Fruit fly (Drosophila melanogaster) whole organism, prepupa: ENCODE measurements around the gene CG46434.

Source experiments
- Blimp-1 ChIP-seq: fragments of 200-800 bp; sonication (Bioruptor generic); optimal IDR thresholded peaks from 3 replicates; lab custom pipeline; 2017; ENCODE audit warnings: missing biosample characterization, missing genetic modification characterization, mild to moderate bottlenecking, moderate library complexity, missing genetic modification reagents
- CG10631 ChIP-seq: fragments of 200-800 bp; sonication (Bioruptor generic); optimal IDR thresholded peaks from 2 replicates; lab custom pipeline; 2016; ENCODE audit warnings: missing biosample characterization, missing genetic modification characterization
- CG10669 ChIP-seq: fragments of 200-800 bp; sonication (Bioruptor generic); optimal IDR thresholded peaks from 3 replicates; lab custom pipeline; 2018; ENCODE audit warnings: missing biosample characterization, mild to moderate bottlenecking, missing genetic modification characterization, moderate library complexity
- CG11294 ChIP-seq: fragments of 200-800 bp; sonication (Bioruptor generic); IDR thresholded peaks from 2 replicates; pipeline ENCODE4 v1.3.6; 2022; ENCODE audit warnings: missing biosample characterization, missing genetic modification characterization
- CG11762 ChIP-seq: fragments of 200-800 bp; sonication (Bioruptor generic); optimal IDR thresholded peaks from 3 replicates; lab custom pipeline; 2016; ENCODE audit warnings: missing biosample characterization, missing genetic modification characterization; ENCODE audit not compliant: insufficient read depth
- CG15336 ChIP-seq: fragments of 200-800 bp; sonication (Bioruptor generic); IDR thresholded peaks from 2 replicates; pipeline ENCODE4 v1.3.6; 2022; ENCODE audit warnings: missing biosample characterization, missing genetic modification characterization
- CG1621 ChIP-seq: fragments of 200-800 bp; sonication (Bioruptor generic); optimal IDR thresholded peaks from 3 replicates; lab custom pipeline; 2018; ENCODE audit warnings: missing biosample characterization, mild to moderate bottlenecking, missing genetic modification characterization
- CG3032 ChIP-seq: fragments of 200-800 bp; optimal IDR thresholded peaks from 2 replicates; lab custom pipeline; 2019; ENCODE audit warnings: missing biosample characterization, mild to moderate bottlenecking, missing genetic modification characterization, moderate library complexity
- CG32006 ChIP-seq: fragments of 200-800 bp; sonication (Bioruptor generic); optimal IDR thresholded peaks from 3 replicates; lab custom pipeline; 2017; ENCODE audit warnings: missing biosample characterization, mild to moderate bottlenecking, missing genetic modification characterization
- CG34406 ChIP-seq: fragments of 200-800 bp; sonication (Bioruptor generic); optimal IDR thresholded peaks from 3 replicates; lab custom pipeline; 2016; ENCODE audit warnings: missing biosample characterization, missing genetic modification characterization
- CG3919 ChIP-seq: fragments of 200-800 bp; sonication (Bioruptor generic); optimal IDR thresholded peaks from 3 replicates; lab custom pipeline; 2016; ENCODE audit warnings: missing biosample characterization, missing genetic modification characterization
- CG4318 ChIP-seq: fragments of 200-800 bp; sonication (Bioruptor generic); optimal IDR thresholded peaks from 3 replicates; lab custom pipeline; 2017; ENCODE audit warnings: missing biosample characterization, mild to moderate bottlenecking, missing genetic modification characterization
- CG6163 ChIP-seq: fragments of 200-800 bp; sonication (Bioruptor generic); IDR thresholded peaks from 3 replicates; pipeline ENCODE4 v1.3.6; 2022; ENCODE audit warnings: missing biosample characterization, missing genetic modification characterization
- CG6276 ChIP-seq: fragments of 200-800 bp; sonication (Bioruptor generic); optimal IDR thresholded peaks from 2 replicates; lab custom pipeline; 2017; ENCODE audit warnings: missing biosample characterization, mild to moderate bottlenecking, missing genetic modification characterization
- CG8119 ChIP-seq: fragments of 200-800 bp; sonication (Bioruptor generic); IDR thresholded peaks from 3 replicates; pipeline ENCODE4 v1.3.6; 2022; ENCODE audit warnings: missing biosample characterization, missing genetic modification characterization
- CG8319 ChIP-seq: fragments of 200-800 bp; sonication (Bioruptor generic); optimal IDR thresholded peaks from 3 replicates; lab custom pipeline; 2016; ENCODE audit warnings: missing biosample characterization, missing genetic modification characterization
- CG8632 ChIP-seq: fragments of 200-800 bp; sonication (Bioruptor generic); optimal IDR thresholded peaks from 3 replicates; lab custom pipeline; 2016; ENCODE audit warnings: missing biosample characterization, missing genetic modification characterization
- CG9139 ChIP-seq: fragments of 200-800 bp; sonication (Bioruptor generic); optimal IDR thresholded peaks from 3 replicates; lab custom pipeline; 2017; ENCODE audit warnings: missing biosample characterization, mild to moderate bottlenecking, missing genetic modification characterization
- Eip75B ChIP-seq: fragments of 200-800 bp; sonication (Bioruptor generic); optimal IDR thresholded peaks from 3 replicates; lab custom pipeline; 2016; ENCODE audit warnings: missing biosample characterization, missing genetic modification characterization
- Eip78C ChIP-seq: fragments of 200-800 bp; sonication (Bioruptor generic); peaks from one replicate; lab custom pipeline; 2016; ENCODE audit warnings: missing biosample characterization, missing genetic modification characterization
- Eip93F ChIP-seq: fragments of 200-800 bp; sonication (Bioruptor generic); optimal IDR thresholded peaks from 2 replicates; lab custom pipeline; 2016; ENCODE audit warnings: missing biosample characterization, mild to moderate bottlenecking, missing genetic modification characterization
- Ets96B ChIP-seq: fragments of 200-800 bp; optimal IDR thresholded peaks from 2 replicates; lab custom pipeline; 2019; ENCODE audit warnings: missing biosample characterization, mild to moderate bottlenecking, missing genetic modification characterization, moderate library complexity
- Gug ChIP-seq: fragments of 200-800 bp; sonication (Bioruptor generic); IDR thresholded peaks from 2 replicates; pipeline ENCODE4 v1.3.6; 2022; ENCODE audit warnings: missing biosample characterization, missing genetic modification characterization
- Hr39 ChIP-seq: fragments of 200-800 bp; sonication (Bioruptor generic); optimal IDR thresholded peaks from 2 replicates; lab custom pipeline; 2016; ENCODE audit warnings: missing biosample characterization, missing genetic modification characterization
- Hr4 ChIP-seq: fragments of 200-800 bp; sonication (Bioruptor generic); optimal IDR thresholded peaks from 3 replicates; lab custom pipeline; 2016; ENCODE audit warnings: missing biosample characterization, missing genetic modification characterization
- Lpt ChIP-seq: fragments of 200-800 bp; sonication (Bioruptor generic); optimal IDR thresholded peaks from 3 replicates; lab custom pipeline; 2016; ENCODE audit warnings: missing biosample characterization, missing genetic modification characterization
- Sox14 ChIP-seq: fragments of 200-800 bp; sonication (Bioruptor generic); optimal IDR thresholded peaks from 3 replicates; lab custom pipeline; 2016; ENCODE audit warnings: missing biosample characterization, missing genetic modification characterization
- Sox15 ChIP-seq: fragments of 200-800 bp; sonication (Bioruptor generic); optimal IDR thresholded peaks from 3 replicates; lab custom pipeline; 2016; ENCODE audit warnings: missing biosample characterization, missing genetic modification characterization
- achi ChIP-seq: fragments of 200-800 bp; sonication (Bioruptor generic); optimal IDR thresholded peaks from 3 replicates; lab custom pipeline; 2016; ENCODE audit warnings: missing biosample characterization, missing genetic modification characterization
- dac ChIP-seq: fragments of 200-800 bp; sonication (Bioruptor generic); optimal IDR thresholded peaks from 2 replicates; lab custom pipeline; 2017; ENCODE audit warnings: missing biosample characterization, mild to moderate bottlenecking, missing genetic modification characterization
- dsx ChIP-seq: fragments of 200-800 bp; optimal IDR thresholded peaks from 3 replicates; lab custom pipeline; 2019; ENCODE audit warnings: missing biosample characterization, mild to moderate bottlenecking, missing genetic modification characterization, moderate library complexity; ENCODE audit not compliant: poor library complexity, severe bottlenecking
- eg ChIP-seq: fragments of 200-800 bp; sonication (Bioruptor generic); IDR thresholded peaks from 3 replicates; pipeline ENCODE4 v1.3.6; 2022; ENCODE audit warnings: missing biosample characterization, missing genetic modification characterization
- fd59A ChIP-seq: fragments of 200-800 bp; sonication (Bioruptor generic); optimal IDR thresholded peaks from 2 replicates; lab custom pipeline; 2017; ENCODE audit warnings: missing biosample characterization, mild to moderate bottlenecking, missing genetic modification characterization, missing genetic modification reagents
- lz ChIP-seq: fragments of 200-800 bp; sonication (Bioruptor generic); optimal IDR thresholded peaks from 3 replicates; lab custom pipeline; 2016; ENCODE audit warnings: missing biosample characterization, missing genetic modification characterization
- pdm3 ChIP-seq: fragments of 200-800 bp; sonication (Bioruptor generic); optimal IDR thresholded peaks from 3 replicates; lab custom pipeline; 2016; ENCODE audit warnings: missing biosample characterization, missing genetic modification characterization
- spab ChIP-seq: fragments of 200-800 bp; sonication (Bioruptor generic); optimal IDR thresholded peaks from 2 replicates; lab custom pipeline; 2017; ENCODE audit warnings: missing biosample characterization, mild to moderate bottlenecking, missing genetic modification characterization, missing genetic modification reagents
- ss ChIP-seq, 2 experiments: fragments of 200-800 bp; sonication (Bioruptor generic); optimal IDR thresholded peaks; 2 replicates in 1 of 2; 3 replicates in 1 of 2; lab custom pipeline; 2017 to 2018; ENCODE audit warnings: mild to moderate bottlenecking in 2 of 2, missing biosample characterization in 2 of 2, missing genetic modification characterization in 2 of 2, moderate library complexity in 1 of 2
- svp ChIP-seq: fragments of 200-800 bp; sonication (Bioruptor generic); peaks from one replicate; lab custom pipeline; 2016; ENCODE audit warnings: missing biosample characterization, missing genetic modification characterization

Gene CG46434

DNA sequence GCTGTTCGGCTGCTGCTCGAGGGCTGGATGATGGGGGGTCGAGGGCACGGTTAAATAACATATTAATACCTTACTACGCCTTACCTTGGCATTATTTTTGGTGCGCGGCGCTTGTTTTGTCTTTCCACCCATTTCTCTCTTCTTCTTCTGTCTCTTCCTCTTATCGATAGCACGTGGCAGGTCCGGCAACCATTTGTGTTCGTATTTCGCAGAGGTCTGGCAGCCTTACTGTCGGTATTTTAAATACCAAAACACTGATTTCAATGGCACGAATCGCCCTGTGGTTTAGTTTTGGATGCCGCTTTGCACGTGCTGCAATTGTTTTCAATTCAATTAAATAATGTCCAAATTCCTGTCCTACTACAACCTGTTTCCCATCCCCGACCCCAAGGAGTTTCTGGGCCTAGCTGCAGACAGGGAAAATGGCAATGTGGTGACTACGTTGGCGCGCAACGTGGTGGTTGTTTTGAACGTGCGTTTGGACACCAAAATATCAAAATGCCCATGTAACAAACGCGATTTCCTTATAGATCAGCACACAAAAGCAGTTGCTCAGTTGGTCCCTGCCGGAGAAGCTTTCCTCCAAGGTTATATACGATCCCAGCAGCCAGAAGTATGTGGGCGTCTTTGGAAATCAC lies 8.2 kb upstream of the CG46434 start, which contains the start of the genes Ltn1 and CG9300:
Gene Ltn1 (minus strand): TSS at position 155 of the 638 bp plus-strand sequence.
Gene CG9300 (plus strand): TSS at position 285 of the 638 bp plus-strand sequence.
- TF ChIP-seq CG34406 (GFP tag; lab: Kevin White, UChicago) (no peak), CG3919 (no peak), CG6276 (no peak)
- TF ChIP-seq, all 60 proteins: peak for 0

DNA sequence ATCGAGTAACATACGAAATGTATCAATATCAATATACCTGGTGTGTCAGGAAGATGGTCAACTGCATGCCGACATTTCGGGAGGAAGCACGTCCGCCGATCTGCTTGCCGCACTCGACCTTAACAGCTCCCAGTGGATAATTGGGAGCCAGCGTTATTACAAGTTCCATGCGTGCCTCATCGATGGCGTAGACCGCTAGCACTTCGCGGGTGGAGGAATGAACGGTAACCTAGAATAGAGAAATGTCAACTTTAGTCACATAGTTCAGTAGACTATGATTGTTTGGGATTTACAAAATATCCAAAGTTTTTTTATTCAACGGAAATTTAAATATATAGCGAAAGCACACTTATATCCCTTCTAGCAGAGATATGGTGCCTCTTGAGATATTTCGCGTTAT lies 805 bp upstream of the CG46434 start, which contains the start of the genes CG46435 and Rcd7:
Gene CG46435 (plus strand): TSS at position 301 of the 400 bp plus-strand sequence.
Gene Rcd7 (plus strand): TSS at position 301 of the 400 bp plus-strand sequence.
- TF ChIP-seq CG11294 (GFP tag; lab: Robert Waterston, UW) (no peak), Gug (GFP tag; lab: Robert Waterston, UW) (no peak), eg (no peak), dac (GFP tag; lab: Kevin White, UChicago) (no peak), Hr4 (GFP tag; lab: Kevin White, UChicago) (no peak), Hr39 (GFP tag; lab: Kevin White, UChicago) (no peak), CG1621 (tag; lab: Kevin White, UChicago) (no peak), CG4318 (GFP tag; lab: Kevin White, UChicago) (no peak), Blimp-1 (GFP tag; lab: Kevin White, UChicago) (no peak), Sox14 (GFP tag; lab: Kevin White, UChicago) (no peak), pdm3 (GFP tag; lab: Kevin White, UChicago) (no peak), CG9139 (GFP tag; lab: Kevin White, UChicago) (no peak), CG3032 (tag; lab: Kevin White, UChicago) (no peak), CG8119 (GFP tag; lab: Robert Waterston, UW) (no peak), Eip75B (GFP tag; lab: Kevin White, UChicago) (no peak), Eip93F (no peak), CG8632 (GFP tag; lab: Kevin White, UChicago) (no peak), Eip78C (GFP tag; lab: Kevin White, UChicago) (no peak)

DNA sequence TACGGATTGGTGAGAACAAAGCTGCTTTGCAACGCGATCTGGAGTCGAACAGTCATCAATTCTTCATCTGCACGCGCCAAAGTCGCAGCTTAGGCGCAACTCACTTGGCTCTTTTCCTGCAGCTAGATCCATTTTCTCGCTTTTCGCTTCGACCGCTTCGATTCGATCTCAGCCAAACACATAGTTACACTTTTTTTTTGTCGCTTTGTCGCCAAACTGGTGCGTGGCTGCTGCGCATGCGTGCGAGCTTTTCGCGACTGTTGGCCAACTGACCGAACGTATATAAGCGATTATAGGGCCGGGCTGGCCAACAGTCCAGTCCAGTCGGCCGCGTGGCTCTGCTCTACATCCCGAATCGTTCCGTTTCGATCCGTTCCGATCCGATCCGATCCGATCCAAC lies 11.6 kb downstream of the CG46434 start, which contains the start of gene Cpr76Bd:
Gene Cpr76Bd (plus strand): TSS at position 301 of the 400 bp plus-strand sequence.
- no peak for TF ChIP-seq achi (GFP tag; lab: Kevin White, UChicago)
- TF ChIP-seq CG1621 (tag; lab: Kevin White, UChicago): no peak
- TF ChIP-seq dsx (GFP tag; lab: Kevin White, UChicago): no peak
- no peak for TF ChIP-seq CG10631
- no peak for TF ChIP-seq spab (GFP tag; lab: Kevin White, UChicago)
- TF ChIP-seq CG6163 (GFP tag; lab: Robert Waterston, UW): no peak
- no peak for TF ChIP-seq Hr4 (GFP tag; lab: Kevin White, UChicago)
- no peak for TF ChIP-seq Eip75B (GFP tag; lab: Kevin White, UChicago)

DNA sequence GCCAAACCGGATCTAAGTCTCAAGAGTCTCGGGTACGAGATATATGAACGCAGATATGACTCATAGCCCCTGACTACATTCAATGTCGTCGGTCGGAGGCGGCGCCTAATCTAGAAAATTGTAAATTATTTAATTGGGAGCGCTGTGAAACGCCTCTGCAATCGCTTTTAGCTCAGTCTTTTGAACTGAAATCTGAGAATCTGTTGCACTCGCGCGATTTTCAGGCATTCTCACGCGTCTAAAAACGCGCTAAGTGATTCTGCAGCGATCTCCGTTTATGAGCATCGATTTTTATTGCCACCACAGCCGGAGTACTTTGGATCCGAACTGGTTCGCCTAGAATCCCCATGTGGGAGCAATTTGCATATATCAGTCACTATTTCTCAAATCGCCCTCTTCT lies 15.5 kb downstream of the CG46434 start:
- TF ChIP-seq CG9139 (GFP tag; lab: Kevin White, UChicago) (no peak), Lpt (GFP tag; lab: Kevin White, UChicago) (no peak), lz (no peak)

DNA sequence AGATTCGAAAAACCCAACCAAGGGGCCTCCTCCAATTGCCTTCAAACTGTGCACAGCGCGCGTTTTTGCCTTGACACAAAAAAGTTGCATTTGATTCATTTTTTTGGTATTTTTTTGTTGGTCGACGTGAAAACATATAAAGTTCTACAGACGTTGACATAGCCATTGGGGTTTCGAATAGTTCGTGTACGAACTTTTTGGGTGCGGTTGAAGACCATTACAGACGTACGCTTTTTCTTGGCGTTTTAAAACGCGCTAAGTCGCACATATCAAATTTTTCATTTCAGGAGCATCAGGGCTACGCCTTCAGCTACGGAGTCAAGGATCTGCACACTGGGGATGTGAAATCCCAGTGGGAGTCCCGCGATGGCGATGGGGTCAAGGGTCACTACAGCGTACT lies 18.3 kb downstream of the CG46434 start:
- TF ChIP-seq Eip93F (no peak), Sox14 (GFP tag; lab: Kevin White, UChicago) (no peak), Hr4 (GFP tag; lab: Kevin White, UChicago) (no peak), Hr39 (GFP tag; lab: Kevin White, UChicago) (no peak), CG6163 (GFP tag; lab: Robert Waterston, UW) (no peak), Ets96B (tag; lab: Kevin White, UChicago) (no peak)

DNA sequence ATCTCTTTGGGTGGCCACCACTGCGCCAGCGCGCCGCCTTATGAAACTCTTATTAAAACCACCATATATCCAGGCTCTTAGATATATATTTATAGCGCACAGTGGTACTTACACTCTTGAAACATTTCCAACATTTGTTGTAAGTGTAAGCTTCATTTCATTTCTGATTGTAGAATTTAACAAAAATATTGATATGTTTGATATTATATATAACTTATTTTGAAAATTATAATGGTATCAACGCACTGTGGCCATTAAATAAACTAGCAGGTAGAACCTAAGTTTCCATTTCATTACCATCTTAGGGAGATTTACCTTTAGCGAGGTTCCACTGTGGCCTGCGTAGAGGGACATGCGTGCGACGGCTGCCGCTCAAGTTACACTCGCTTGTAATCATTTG lies 19.3 kb downstream of the CG46434 start:
- TF ChIP-seq svp (GFP tag; lab: Kevin White, UChicago) (peak; percentile 28), ss (GFP tag; optimal IDR thresholded peaks at IDR 0.05; lab: Kevin White, UChicago) (no peak), CG8319 (GFP tag; lab: Kevin White, UChicago) (no peak), CG11294 (GFP tag; lab: Robert Waterston, UW) (peak; percentile 29; the same call in 1 of the 2 replicates), dsx (GFP tag; lab: Kevin White, UChicago) (no peak), fd59A (no peak), Eip78C (GFP tag; lab: Kevin White, UChicago) (no peak), CG11762 (no peak), CG15336 (peak; percentile 62), CG32006 (peak; percentile 14), CG8119 (GFP tag; lab: Robert Waterston, UW) (peak; percentile 67), CG6276 (peak; percentile 37), lz (no peak), Sox15 (no peak), eg (peak; percentile 41; the same call in 1 of the 3 replicates), Eip93F (no peak), CG10669 (no peak), Sox14 (GFP tag; lab: Kevin White, UChicago) (no peak)
